Worm (Caenorhabditis elegans) whole organism, mixed stage, embryonic: ENCODE data around the gene B0432.9.

Experiments
- M03D4.4 ChIP-seq: sonication (generic microtip); optimal IDR thresholded peaks from 2 replicates; lab custom pipeline; 2017; ENCODE audit warnings: mild to moderate bottlenecking, missing genetic modification characterization, missing compliant biosample characterization
- bed-3 ChIP-seq: fragments of 200-800 bp; sonication (Bioruptor generic); optimal IDR thresholded peaks from 3 replicates; lab custom pipeline; 2018; ENCODE audit warnings: mild to moderate bottlenecking, missing genetic modification characterization, moderate library complexity, missing compliant biosample characterization
- blmp-1 ChIP-seq: fragments of 150-350 bp; optimal IDR thresholded peaks from 2 replicates; lab custom pipeline; 2014; ENCODE audit warnings: missing biosample characterization, missing genetic modification characterization
- ceh-39 ChIP-seq: fragments of 150-350 bp; optimal IDR thresholded peaks from 2 replicates; lab custom pipeline; 2014; ENCODE audit warnings: missing biosample characterization, missing genetic modification characterization
- ces-1 ChIP-seq: fragments of 150-350 bp; optimal IDR thresholded peaks from 2 replicates; lab custom pipeline; 2014; ENCODE audit warnings: missing biosample characterization, missing genetic modification reagents, missing genetic modification characterization
- drap-1 ChIP-seq: fragments of 200-800 bp; sonication (Bioruptor generic); optimal IDR thresholded peaks from 3 replicates; lab custom pipeline; 2018; ENCODE audit warnings: mild to moderate bottlenecking, missing genetic modification characterization, missing compliant biosample characterization
- elt-1 ChIP-seq: sonication (generic microtip); optimal IDR thresholded peaks from 2 replicates; lab custom pipeline; 2017; ENCODE audit warnings: missing genetic modification characterization, mild to moderate bottlenecking, missing compliant biosample characterization, antibody characterized with exemption, moderate library complexity, borderline replicate concordance; ENCODE audit not compliant: insufficient read depth
- elt-3 ChIP-seq: fragments of 150-350 bp; optimal IDR thresholded peaks from 2 replicates; lab custom pipeline; 2014; ENCODE audit warnings: missing biosample characterization, missing genetic modification characterization
- flh-1 ChIP-seq: fragments of 200-800 bp; sonication (Bioruptor generic); optimal IDR thresholded peaks from 2 replicates; lab custom pipeline; 2018; ENCODE audit warnings: mild to moderate bottlenecking, missing genetic modification characterization, moderate library complexity, missing compliant biosample characterization
- ham-2 ChIP-seq: fragments of 200-800 bp; sonication (Bioruptor generic); optimal IDR thresholded peaks from 2 replicates; lab custom pipeline; 2018; ENCODE audit warnings: mild to moderate bottlenecking, missing genetic modification characterization, missing compliant biosample characterization
- hlh-1 ChIP-seq: fragments of 150-350 bp; optimal IDR thresholded peaks from 2 replicates; lab custom pipeline; 2014; ENCODE audit warnings: missing biosample characterization, missing genetic modification reagents, missing genetic modification characterization
- lin-13 ChIP-seq: fragments of 150-350 bp; optimal IDR thresholded peaks from 2 replicates; lab custom pipeline; 2014; ENCODE audit warnings: missing biosample characterization, missing genetic modification characterization
- lin-32 ChIP-seq: fragments of 200-800 bp; sonication (Bioruptor generic); optimal IDR thresholded peaks from 2 replicates; lab custom pipeline; 2018; ENCODE audit warnings: mild to moderate bottlenecking, missing genetic modification characterization, missing compliant biosample characterization
- lsy-2 ChIP-seq: fragments of 150-350 bp; optimal IDR thresholded peaks from 2 replicates; lab custom pipeline; 2014; ENCODE audit warnings: missing biosample characterization, missing genetic modification characterization
- mab-5 ChIP-seq: fragments of 150-350 bp; optimal IDR thresholded peaks from 2 replicates; lab custom pipeline; 2014; ENCODE audit warnings: missing biosample characterization, missing genetic modification characterization
- mep-1 ChIP-seq: fragments of 150-350 bp; optimal IDR thresholded peaks from 2 replicates; lab custom pipeline; 2017; ENCODE audit warnings: missing biosample characterization, missing genetic modification reagents, missing genetic modification characterization, inconsistent platforms
- mls-2 ChIP-seq: sonication (generic microtip); optimal IDR thresholded peaks from 2 replicates; lab custom pipeline; 2016; ENCODE audit warnings: mild to moderate bottlenecking, missing genetic modification characterization, moderate library complexity, missing compliant biosample characterization
- nhr-12 ChIP-seq: fragments of 150-350 bp; optimal IDR thresholded peaks from 2 replicates; lab custom pipeline; 2014; ENCODE audit warnings: missing biosample characterization, missing genetic modification characterization
- nhr-237 ChIP-seq: fragments of 150-350 bp; optimal IDR thresholded peaks from 2 replicates; lab custom pipeline; 2014; ENCODE audit warnings: missing biosample characterization, missing genetic modification characterization
- nhr-28 ChIP-seq: fragments of 150-350 bp; optimal IDR thresholded peaks from 2 replicates; lab custom pipeline; 2014; ENCODE audit warnings: missing biosample characterization, missing genetic modification characterization
- nhr-76 ChIP-seq: sonication (generic microtip); optimal IDR thresholded peaks from 2 replicates; lab custom pipeline; 2017; ENCODE audit warnings: missing biosample characterization, missing genetic modification characterization
- sem-2 ChIP-seq: fragments of 200-800 bp; sonication (Bioruptor generic); optimal IDR thresholded peaks from 2 replicates; lab custom pipeline; 2018; ENCODE audit warnings: mild to moderate bottlenecking, missing genetic modification characterization, missing compliant biosample characterization
- snpc-4 ChIP-seq: fragments of 150-350 bp; optimal IDR thresholded peaks from 2 replicates; lab custom pipeline; 2014; ENCODE audit warnings: missing biosample characterization, missing genetic modification characterization
- sptf-1 ChIP-seq: sonication (generic microtip); optimal IDR thresholded peaks from 2 replicates; lab custom pipeline; 2017; ENCODE audit warnings: mild to moderate bottlenecking, missing genetic modification characterization, moderate library complexity, missing compliant biosample characterization
- tbx-8 ChIP-seq: fragments of 200-800 bp; sonication (Bioruptor generic); optimal IDR thresholded peaks from 2 replicates; lab custom pipeline; 2018; ENCODE audit warnings: mild to moderate bottlenecking, missing genetic modification characterization, moderate library complexity, missing compliant biosample characterization
- unc-120 ChIP-seq: sonication (generic microtip); optimal IDR thresholded peaks from 2 replicates; lab custom pipeline; 2017; ENCODE audit warnings: missing genetic modification characterization, missing compliant biosample characterization; ENCODE audit not compliant: poor library complexity, severe bottlenecking
- unc-39 ChIP-seq: fragments of 150-350 bp; optimal IDR thresholded peaks from 2 replicates; lab custom pipeline; 2014; ENCODE audit warnings: missing biosample characterization, missing genetic modification characterization
- unc-62 ChIP-seq: fragments of 150-350 bp; optimal IDR thresholded peaks from 2 replicates; lab custom pipeline; 2014; ENCODE audit warnings: missing biosample characterization, missing genetic modification reagents, missing genetic modification characterization
- zip-8 ChIP-seq: fragments of 150-350 bp; optimal IDR thresholded peaks from 2 replicates; lab custom pipeline; 2014; ENCODE audit warnings: missing biosample characterization, missing genetic modification characterization
- ztf-11 ChIP-seq: fragments of 150-350 bp; optimal IDR thresholded peaks from 2 replicates; lab custom pipeline; 2014; ENCODE audit warnings: missing biosample characterization, missing genetic modification characterization

B0432.9 gene

DNA sequence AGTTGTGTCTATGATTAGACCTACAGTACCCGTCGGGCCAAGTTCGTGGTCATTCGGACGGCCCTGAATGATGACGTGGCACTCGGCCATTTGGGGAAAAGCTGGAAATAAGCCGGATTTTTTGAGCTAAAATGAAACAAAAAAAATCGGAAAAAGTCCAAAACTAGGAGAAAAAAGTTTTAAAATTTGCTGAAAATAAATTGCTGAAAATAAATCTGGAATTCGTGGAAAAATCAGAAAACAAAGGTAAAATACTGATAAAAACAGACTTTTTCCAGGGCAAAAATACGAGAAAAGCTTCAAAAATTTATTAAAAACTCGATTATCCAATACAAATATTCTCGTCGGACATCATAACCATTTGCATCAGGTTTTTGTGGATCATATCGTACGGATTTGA is at the start of gene B0432.9:
Gene B0432.9, minus strand, starts transcription at position 101 of the 400 bp plus-strand sequence.
- TF ChIP-seq lsy-2 (tag; lab: Kevin White, UChicago): no peak
- TF ChIP-seq elt-3: no peak
- TF ChIP-seq nhr-237: no peak
- no peak for TF ChIP-seq mep-1 (tag; lab: Kevin White, UChicago)
- no peak for TF ChIP-seq ztf-11 (tag; lab: Kevin White, UChicago)
- no peak for TF ChIP-seq ceh-39 (tag; lab: Kevin White, UChicago)
- TF ChIP-seq flh-1 (GFP tag; lab: Kevin White, UChicago): no peak
- no peak for TF ChIP-seq unc-39 (tag; lab: Kevin White, UChicago)
- no peak for TF ChIP-seq hlh-1 (tag; lab: Kevin White, UChicago)
- TF ChIP-seq drap-1 (GFP tag; lab: Kevin White, UChicago): no peak
- no peak for TF ChIP-seq sem-2 (GFP tag; lab: Kevin White, UChicago)
- TF ChIP-seq nhr-76 (tag; lab: Kevin White, UChicago): no peak

ce11 chrII:332419-332818 is 48.9 kb upstream of the B0432.9 start, which contains the start of gene cbn-1:
TSS of gene cbn-1 (minus strand) at chrII:332519.
- TF ChIP-seq mep-1 (tag; lab: Kevin White, UChicago) (no peak), unc-39 (tag; lab: Kevin White, UChicago) (no peak), elt-3 (no peak)

DNA sequence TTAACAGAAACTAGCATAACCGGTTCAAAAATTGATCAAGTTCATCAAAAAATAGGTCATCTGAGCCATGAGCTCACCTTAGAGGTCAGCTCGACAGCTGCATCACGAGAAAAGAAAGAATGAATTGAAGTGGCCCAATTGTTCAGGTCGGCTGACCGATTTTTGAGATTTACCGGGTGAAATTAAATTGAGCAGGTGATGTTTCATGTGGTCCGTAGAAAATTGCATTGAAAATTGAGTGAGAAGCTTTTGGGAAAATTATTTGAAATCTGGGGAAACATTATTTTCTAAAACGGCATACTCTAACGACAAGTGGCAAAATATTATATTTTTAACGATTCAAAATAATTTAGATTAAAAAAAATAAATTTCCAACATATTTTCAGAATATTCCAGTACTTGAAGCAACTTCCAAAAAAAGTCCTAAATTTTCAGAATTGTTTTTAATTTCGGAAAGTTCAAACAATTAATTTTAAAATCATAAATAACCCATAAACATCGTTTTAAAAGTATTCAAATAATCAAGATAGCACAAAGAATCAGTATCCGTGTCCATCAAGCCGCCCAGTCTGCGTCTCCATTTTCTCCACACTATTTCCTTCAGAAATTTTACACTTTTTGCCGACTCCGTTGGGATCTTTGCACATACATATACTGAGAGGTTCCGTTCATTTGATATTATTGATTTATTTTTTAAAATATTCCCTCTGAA is 42.3 kb upstream of the B0432.9 start, which contains the start of gene sgcb-1:
Gene sgcb-1, plus strand, starts transcription at position 662 of the 712 bp plus-strand sequence.
- no peak for TF ChIP-seq nhr-28 (tag; lab: Kevin White, UChicago)
- no peak for TF ChIP-seq ztf-11 (tag; lab: Kevin White, UChicago)
- no peak for TF ChIP-seq nhr-237
- TF ChIP-seq mab-5: no peak
- no peak for TF ChIP-seq unc-62 (GFP tag; lab: Kevin White, UChicago)
- TF ChIP-seq M03D4.4 (tag; lab: Kevin White, UChicago): no peak
- TF ChIP-seq ham-2 (GFP tag; lab: Kevin White, UChicago): no peak
- TF ChIP-seq ceh-39 (tag; lab: Kevin White, UChicago): no peak
- no peak for TF ChIP-seq drap-1 (GFP tag; lab: Kevin White, UChicago)
- no peak for TF ChIP-seq tbx-8 (GFP tag; lab: Kevin White, UChicago)
- no peak for TF ChIP-seq elt-1 (tag; lab: Kevin White, UChicago)
- TF ChIP-seq mls-2: no peak
- TF ChIP-seq lin-13 (tag; lab: Kevin White, UChicago): no peak
- no peak for TF ChIP-seq flh-1 (GFP tag; lab: Kevin White, UChicago)
- TF ChIP-seq nhr-12: no peak
- no peak for TF ChIP-seq sem-2 (GFP tag; lab: Kevin White, UChicago)
- no peak for TF ChIP-seq bed-3 (GFP tag; lab: Kevin White, UChicago)
- TF ChIP-seq hlh-1 (tag; lab: Kevin White, UChicago): no peak
- TF ChIP-seq, all 35 proteins: peak for 0

DNA sequence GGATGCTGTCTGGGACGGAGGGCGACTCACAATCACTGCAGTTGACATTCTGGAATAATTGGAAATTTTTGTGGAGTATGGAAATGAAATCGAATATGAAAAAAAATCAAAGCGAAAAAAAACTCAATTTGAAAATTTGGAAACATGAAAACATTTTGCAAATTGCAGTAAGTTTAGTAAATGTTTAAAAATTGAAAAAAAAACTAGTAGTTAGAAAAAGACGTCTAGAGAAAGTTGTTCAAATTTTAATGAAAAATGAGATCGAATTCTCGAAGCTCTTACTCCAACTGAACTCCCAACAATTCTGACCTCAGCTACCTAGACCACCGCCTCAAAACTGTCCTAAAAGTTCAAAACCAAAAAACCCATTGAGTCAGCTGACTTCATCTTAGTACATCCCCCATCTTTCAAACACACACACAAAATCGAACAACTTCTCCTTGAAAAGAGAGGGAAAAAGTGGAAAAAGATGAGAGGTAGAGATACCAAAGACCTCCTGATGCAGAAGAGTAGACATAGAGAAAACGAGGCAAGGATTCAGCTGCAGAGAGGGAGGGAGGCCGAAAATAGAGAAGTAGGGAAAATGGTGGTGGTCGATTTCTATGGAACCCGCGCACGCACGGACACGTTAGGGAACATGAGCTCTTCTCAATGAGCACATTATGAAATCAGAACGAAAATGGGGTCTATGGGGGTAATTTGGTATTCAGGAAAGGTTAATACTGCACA is 39.7 kb upstream of the B0432.9 start, which contains the start of gene K01A2.10:
Gene K01A2.10, minus strand, starts transcription at position 51 of the 729 bp plus-strand sequence.
- TF ChIP-seq ces-1 (GFP tag; lab: Kevin White, UChicago): no peak
- TF ChIP-seq sptf-1 (tag; lab: Kevin White, UChicago): peak; percentile 15
- no peak for TF ChIP-seq ceh-39 (tag; lab: Kevin White, UChicago)
- TF ChIP-seq nhr-12: no peak
- no peak for TF ChIP-seq bed-3 (GFP tag; lab: Kevin White, UChicago)
- TF ChIP-seq snpc-4 (tag; lab: Kevin White, UChicago): no peak
- TF ChIP-seq unc-120: no peak
- no peak for TF ChIP-seq unc-39 (tag; lab: Kevin White, UChicago)
- TF ChIP-seq mep-1 (tag; lab: Kevin White, UChicago): peak; percentile 1
- TF ChIP-seq blmp-1 (tag; lab: Kevin White, UChicago): no peak
- TF ChIP-seq hlh-1 (tag; lab: Kevin White, UChicago): peak; percentile 26
- no peak for TF ChIP-seq zip-8 (tag; lab: Kevin White, UChicago)
- TF ChIP-seq elt-3: no peak
- no peak for TF ChIP-seq ztf-11 (tag; lab: Kevin White, UChicago)
- no peak for TF ChIP-seq lin-32 (GFP tag; lab: Kevin White, UChicago)
- no peak for TF ChIP-seq nhr-76 (tag; lab: Kevin White, UChicago)
- no peak for TF ChIP-seq sem-2 (GFP tag; lab: Kevin White, UChicago)
- TF ChIP-seq drap-1 (GFP tag; lab: Kevin White, UChicago): no peak
